Worm (Caenorhabditis elegans) whole organism, L4 larva: Measurements from ENCODE around the gene F53A9.7.
A peak's percentile ranks its signal among the peaks of the same experiment; 100 is the strongest.

ENCODE experiments used
- F10B5.3 ChIP-seq: sonication (generic microtip); optimal IDR thresholded peaks from 2 replicates; lab custom pipeline; 2016; ENCODE audit warnings: mild to moderate bottlenecking, missing genetic modification characterization, missing compliant biosample characterization
- Y5F2A.4 ChIP-seq: fragments of 200-800 bp; sonication (Bioruptor generic); optimal IDR thresholded peaks from 2 replicates; lab custom pipeline; 2018; ENCODE audit warnings: mild to moderate bottlenecking, missing genetic modification characterization, missing compliant biosample characterization
- aly-2 ChIP-seq: sonication (generic microtip); optimal IDR thresholded peaks from 2 replicates; lab custom pipeline; 2018; ENCODE audit warnings: missing biosample characterization, missing genetic modification characterization
- ama-1 ChIP-seq: fragments of 150-350 bp; optimal IDR thresholded peaks from 2 replicates; lab custom pipeline; 2014; ENCODE audit warnings: inconsistent platforms, mixed read lengths
- ceh-32 ChIP-seq: sonication (generic microtip); optimal IDR thresholded peaks from 2 replicates; lab custom pipeline; 2016; ENCODE audit warnings: mild to moderate bottlenecking, missing genetic modification characterization, missing compliant biosample characterization; ENCODE audit not compliant: poor library complexity
- ceh-82 ChIP-seq: sonication (generic microtip); optimal IDR thresholded peaks from 2 replicates; lab custom pipeline; 2017; ENCODE audit warnings: missing biosample characterization, missing genetic modification characterization
- daf-19 ChIP-seq: fragments of 200-800 bp; sonication (Bioruptor generic); conservative IDR thresholded peaks from 2 replicates; pipeline ENCODE4 v1.3.6; 2022; ENCODE audit warnings: missing genetic modification characterization, missing compliant biosample characterization
- duxl-1 ChIP-seq: sonication (generic microtip); optimal IDR thresholded peaks from 2 replicates; lab custom pipeline; 2016; ENCODE audit warnings: mild to moderate bottlenecking, missing genetic modification characterization, moderate library complexity, missing compliant biosample characterization; ENCODE audit not compliant: poor library complexity
- lin-15B ChIP-seq: fragments of 150-350 bp; sonication (generic microtip); optimal IDR thresholded peaks from 3 replicates; lab custom pipeline; 2014; ENCODE audit warnings: missing biosample characterization, missing genetic modification characterization
- lsy-2 ChIP-seq, 2 experiments: fragments of 150-350 bp in 1 of 2; sonication (generic microtip) in 1 of 2; optimal IDR thresholded peaks; 2 replicates each; lab custom pipeline; 2014 to 2017; ENCODE audit warnings: missing biosample characterization in 2 of 2, missing genetic modification characterization in 2 of 2
- nhr-111 ChIP-seq: fragments of 200-800 bp; sonication (Bioruptor generic); optimal IDR thresholded peaks from 2 replicates; lab custom pipeline; 2018; ENCODE audit warnings: mild to moderate bottlenecking, missing genetic modification characterization, missing compliant biosample characterization
- nhr-28 ChIP-seq: fragments of 150-350 bp; optimal IDR thresholded peaks from 2 replicates; lab custom pipeline; 2014; ENCODE audit warnings: missing biosample characterization, missing genetic modification characterization
- pha-4 ChIP-seq, 2 experiments: fragments of 150-350 bp in 1 of 2; fragments of 200-800 bp in 1 of 2; sonication (Bioruptor generic) in 1 of 2; IDR thresholded peaks in 1 of 2; optimal IDR thresholded peaks in 1 of 2; 2 replicates each; pipeline versions ENCODE4 v1.3.6 to Lab custom; 2014 to 2022; ENCODE audit warnings: missing genetic modification characterization in 2 of 2, missing genetic modification reagents in 2 of 2, missing biosample characterization in 1 of 2, missing compliant biosample characterization in 1 of 2

ce11 chrX:8741629-8742170, 25.0 kb upstream of the F53A9.7 start:
- TF ChIP-seq ceh-32 (tag; lab: Kevin White, UChicago) = no peak
- no peak for TF ChIP-seq ama-1 (lab: Kevin White, UChicago)
- peak; percentile 54 for TF ChIP-seq F10B5.3 (tag; lab: Kevin White, UChicago)
- TF ChIP-seq Y5F2A.4 (GFP tag; lab: Kevin White, UChicago) = no peak
- TF ChIP-seq nhr-111 (GFP tag; lab: Kevin White, UChicago) = no peak
- TF ChIP-seq lin-15B (tag; lab: Kevin White, UChicago) = no peak
- TF ChIP-seq nhr-28 (tag; lab: Kevin White, UChicago) = no peak
- TF ChIP-seq aly-2 (tag; lab: Kevin White, UChicago) = no peak
- no peak for TF ChIP-seq ceh-82 (tag; lab: Kevin White, UChicago)
- TF ChIP-seq duxl-1 = no peak
- no peak for TF ChIP-seq lsy-2 (tag; optimal IDR thresholded peaks at IDR 0.05; lab: Kevin White, UChicago)
- no peak for TF ChIP-seq daf-19
- TF ChIP-seq pha-4 (GFP tag; IDR thresholded peaks at IDR 0.05; lab: Robert Waterston, UW) = no peak
- no peak for TF ChIP-seq pha-4 (tag; optimal IDR thresholded peaks at IDR 0.05; lab: Kevin White, UChicago)
